Fruit fly (Drosophila melanogaster) whole organism, embryonic: Measurements from ENCODE around the gene CG31139.
A peak's percentile ranks its signal among the peaks of the same experiment; 100 is the strongest.

ENCODE experiments used
- Abd-B ChIP-seq: fragments of 200-800 bp; sonication (Bioruptor generic); optimal IDR thresholded peaks from 2 replicates; lab custom pipeline; 2018; ENCODE audit warnings: missing biosample characterization, mild to moderate bottlenecking, missing genetic modification characterization, moderate library complexity
- Blimp-1 ChIP-seq: fragments of 200-800 bp; sonication (Bioruptor generic); optimal IDR thresholded peaks from 3 replicates; lab custom pipeline; 2018; ENCODE audit warnings: missing biosample characterization, missing genetic modification characterization, mild to moderate bottlenecking, moderate library complexity, missing genetic modification reagents
- CG10654 ChIP-seq: fragments of 200-800 bp; sonication (Bioruptor generic); optimal IDR thresholded peaks from 2 replicates; lab custom pipeline; 2016; ENCODE audit warnings: missing biosample characterization, missing genetic modification characterization
- CG11560 ChIP-seq: fragments of 200-800 bp; sonication (Bioruptor generic); IDR thresholded peaks from 3 replicates; pipeline ENCODE4 v1.3.6; 2022; ENCODE audit warnings: missing biosample characterization, missing genetic modification characterization
- CG12071 ChIP-seq: fragments of 200-800 bp; sonication (Bioruptor generic); optimal IDR thresholded peaks from 3 replicates; lab custom pipeline; 2018; ENCODE audit warnings: missing biosample characterization, mild to moderate bottlenecking, missing genetic modification characterization
- CG12769 ChIP-seq: fragments of 200-800 bp; sonication (Bioruptor generic); optimal IDR thresholded peaks from 2 replicates; lab custom pipeline; 2019; ENCODE audit warnings: missing biosample characterization, mild to moderate bottlenecking, missing genetic modification characterization, moderate library complexity
- CG13424 ChIP-seq: fragments of 200-800 bp; sonication (Bioruptor generic); optimal IDR thresholded peaks from 2 replicates; lab custom pipeline; 2019; ENCODE audit warnings: missing biosample characterization, mild to moderate bottlenecking, missing genetic modification characterization, moderate library complexity
- CG14441 ChIP-seq: fragments of 200-800 bp; sonication (Bioruptor generic); IDR thresholded peaks from 2 replicates; pipeline ENCODE4 v1.3.6; 2022; ENCODE audit warnings: missing biosample characterization, missing genetic modification characterization
- CG14965 ChIP-seq: fragments of 200-800 bp; sonication (Bioruptor generic); optimal IDR thresholded peaks from 2 replicates; lab custom pipeline; 2016; ENCODE audit warnings: missing biosample characterization, missing genetic modification characterization, borderline replicate concordance
- CG17912 ChIP-seq: fragments of 200-800 bp; sonication (Bioruptor generic); optimal IDR thresholded peaks from 2 replicates; lab custom pipeline; 2018; ENCODE audit warnings: missing biosample characterization, mild to moderate bottlenecking, missing genetic modification characterization
- CG1792 ChIP-seq: fragments of 200-800 bp; sonication (Bioruptor generic); optimal IDR thresholded peaks from 2 replicates; lab custom pipeline; 2016; ENCODE audit warnings: missing biosample characterization, missing genetic modification characterization
- CG30403 ChIP-seq: fragments of 200-800 bp; sonication (Bioruptor generic); optimal IDR thresholded peaks from 3 replicates; lab custom pipeline; 2016; ENCODE audit warnings: missing biosample characterization, missing genetic modification characterization
- CG30431 ChIP-seq: fragments of 200-800 bp; sonication (Bioruptor generic); optimal IDR thresholded peaks from 2 replicates; lab custom pipeline; 2017; ENCODE audit warnings: missing biosample characterization, missing genetic modification characterization
- CG3065 ChIP-seq: fragments of 200-800 bp; sonication (Bioruptor generic); optimal IDR thresholded peaks from 2 replicates; lab custom pipeline; 2016; ENCODE audit warnings: missing biosample characterization, missing genetic modification characterization
- CG31224 ChIP-seq: fragments of 200-800 bp; sonication (Bioruptor generic); IDR thresholded peaks from 2 replicates; pipeline ENCODE4 v1.3.6; 2022; ENCODE audit warnings: missing biosample characterization, missing genetic modification characterization
- CG3838 ChIP-seq: fragments of 200-800 bp; sonication (Bioruptor generic); optimal IDR thresholded peaks from 3 replicates; lab custom pipeline; 2016; ENCODE audit warnings: missing biosample characterization, missing genetic modification characterization
- CG6175 ChIP-seq: fragments of 200-800 bp; sonication (Bioruptor generic); IDR thresholded peaks from 3 replicates; pipeline ENCODE4 v1.3.6; 2022; ENCODE audit warnings: missing biosample characterization, missing genetic modification characterization
- CG7357 ChIP-seq: fragments of 200-800 bp; sonication (Bioruptor generic); IDR thresholded peaks from 3 replicates; pipeline ENCODE4 v1.3.6; 2022; ENCODE audit warnings: missing biosample characterization, missing genetic modification characterization
- CG7839 ChIP-seq: fragments of 200-800 bp; sonication (Bioruptor generic); optimal IDR thresholded peaks from 3 replicates; lab custom pipeline; 2018; ENCODE audit warnings: missing biosample characterization, mild to moderate bottlenecking, missing genetic modification characterization, moderate library complexity
- CG8281 ChIP-seq: fragments of 200-800 bp; sonication (Bioruptor generic); optimal IDR thresholded peaks from 2 replicates; lab custom pipeline; 2018; ENCODE audit warnings: missing biosample characterization, mild to moderate bottlenecking, missing genetic modification characterization, moderate library complexity
- CG8388 ChIP-seq: fragments of 200-800 bp; sonication (Bioruptor generic); optimal IDR thresholded peaks from 2 replicates; lab custom pipeline; 2019; ENCODE audit warnings: missing biosample characterization, mild to moderate bottlenecking, missing genetic modification characterization, moderate library complexity
- CkIIα-i1 ChIP-seq: fragments of 200-800 bp; sonication (Bioruptor generic); IDR thresholded peaks from 2 replicates; pipeline ENCODE4 v1.3.6; 2022; ENCODE audit warnings: missing biosample characterization, missing genetic modification characterization
- Gsc ChIP-seq: fragments of 200-800 bp; sonication (Bioruptor generic); IDR thresholded peaks from 2 replicates; pipeline ENCODE4 v1.3.6; 2022; ENCODE audit warnings: missing biosample characterization, missing genetic modification characterization
- HLH4C ChIP-seq: fragments of 200-800 bp; sonication (Bioruptor generic); IDR thresholded peaks from 3 replicates; pipeline ENCODE4 v1.3.6; 2022; ENCODE audit warnings: missing biosample characterization, missing genetic modification characterization; ENCODE audit not compliant: partially characterized antibody
- Jarid2 ChIP-seq: fragments of 200-800 bp; sonication (Bioruptor generic); optimal IDR thresholded peaks from 3 replicates; lab custom pipeline; 2017; ENCODE audit warnings: mild to moderate bottlenecking, missing biosample characterization, missing genetic modification reagents, missing genetic modification characterization
- Kr ChIP-seq: fragments of 200-800 bp; sonication (Bioruptor generic); optimal IDR thresholded peaks from 2 replicates; lab custom pipeline; 2017; ENCODE audit warnings: missing biosample characterization, mild to moderate bottlenecking, missing genetic modification characterization
- Lhr ChIP-seq: fragments of 200-800 bp; sonication (Bioruptor generic); optimal IDR thresholded peaks from 3 replicates; lab custom pipeline; 2017; ENCODE audit warnings: mild to moderate bottlenecking, missing biosample characterization, missing genetic modification reagents, missing genetic modification characterization
- Mrtf ChIP-seq: fragments of 200-800 bp; sonication (Bioruptor generic); IDR thresholded peaks from 3 replicates; pipeline ENCODE4 v1.3.6; 2022; ENCODE audit warnings: missing biosample characterization, missing genetic modification characterization
- Myb ChIP-seq: fragments of 200-800 bp; sonication (Bioruptor generic); optimal IDR thresholded peaks from 2 replicates; lab custom pipeline; 2016; ENCODE audit warnings: missing biosample characterization, missing genetic modification characterization
- Rx ChIP-seq: fragments of 200-800 bp; sonication (Bioruptor generic); IDR thresholded peaks from 2 replicates; pipeline ENCODE4 v1.3.6; 2022; ENCODE audit warnings: missing biosample characterization, missing genetic modification characterization
- chif ChIP-seq, 2 experiments: fragments of 200-800 bp; sonication (Bioruptor generic); optimal IDR thresholded peaks; 3 replicates each; lab custom pipeline; 2016; ENCODE audit warnings: missing biosample characterization in 2 of 2, missing genetic modification characterization in 2 of 2
- crol ChIP-seq: fragments of 200-800 bp; sonication (Bioruptor generic); IDR thresholded peaks from 2 replicates; pipeline ENCODE4 v1.3.6; 2022; ENCODE audit warnings: missing biosample characterization, missing genetic modification characterization
- dysf ChIP-seq: fragments of 200-800 bp; sonication (Bioruptor generic); IDR thresholded peaks from 3 replicates; pipeline ENCODE4 v1.3.6; 2022; ENCODE audit warnings: missing biosample characterization, missing genetic modification characterization
- en ChIP-seq: fragments of 200-800 bp; sonication (Bioruptor generic); optimal IDR thresholded peaks from 2 replicates; lab custom pipeline; 2016; ENCODE audit warnings: missing biosample characterization, missing genetic modification characterization
- eyg ChIP-seq: fragments of 200-800 bp; sonication (Bioruptor generic); optimal IDR thresholded peaks from 3 replicates; lab custom pipeline; 2016; ENCODE audit warnings: missing biosample characterization, missing genetic modification characterization
- fd102C ChIP-seq: fragments of 200-800 bp; sonication (Bioruptor generic); optimal IDR thresholded peaks from 2 replicates; lab custom pipeline; 2018; ENCODE audit warnings: missing biosample characterization, mild to moderate bottlenecking, missing genetic modification characterization, moderate library complexity
- fd96Cb ChIP-seq: fragments of 200-800 bp; sonication (Bioruptor generic); optimal IDR thresholded peaks from 2 replicates; lab custom pipeline; 2018; ENCODE audit warnings: missing biosample characterization, mild to moderate bottlenecking, missing genetic modification characterization, moderate library complexity
- gsb ChIP-seq: fragments of 200-800 bp; sonication (Bioruptor generic); IDR thresholded peaks from 2 replicates; pipeline ENCODE4 v1.3.6; 2022; ENCODE audit warnings: missing biosample characterization, missing genetic modification characterization
- ind ChIP-seq: fragments of 200-800 bp; sonication (Bioruptor generic); optimal IDR thresholded peaks from 3 replicates; lab custom pipeline; 2016; ENCODE audit warnings: missing biosample characterization, missing genetic modification characterization
- ken ChIP-seq: fragments of 200-800 bp; sonication (Bioruptor generic); IDR thresholded peaks from 3 replicates; pipeline ENCODE4 v1.3.6; 2022; ENCODE audit warnings: missing biosample characterization, missing genetic modification characterization
- klu ChIP-seq: fragments of 200-800 bp; sonication (Bioruptor generic); IDR thresholded peaks from 2 replicates; pipeline ENCODE4 v1.3.6; 2022; ENCODE audit warnings: missing biosample characterization, missing genetic modification characterization
- lov ChIP-seq, 2 experiments: fragments of 200-800 bp in 1 of 2; fragments of >200 bp in 1 of 2; sonication (Bioruptor generic) in 1 of 2; IDR thresholded peaks in 1 of 2; optimal IDR thresholded peaks in 1 of 2; 2 replicates in 1 of 2; 3 replicates in 1 of 2; pipeline versions ENCODE4 v1.3.6 to Lab custom; 2017 to 2022; ENCODE audit warnings: missing biosample characterization in 1 of 2, missing genetic modification characterization in 1 of 2
- mirr ChIP-seq: fragments of 200-800 bp; sonication (Bioruptor generic); optimal IDR thresholded peaks from 3 replicates; lab custom pipeline; 2018; ENCODE audit warnings: missing biosample characterization, mild to moderate bottlenecking, missing genetic modification characterization
- nau ChIP-seq: fragments of 200-800 bp; sonication (Bioruptor generic); optimal IDR thresholded peaks from 3 replicates; lab custom pipeline; 2017; ENCODE audit warnings: missing biosample characterization, mild to moderate bottlenecking, missing genetic modification characterization, missing genetic modification reagents
- nerfin-1 ChIP-seq: fragments of 200-800 bp; sonication (Bioruptor generic); optimal IDR thresholded peaks from 3 replicates; lab custom pipeline; 2019; ENCODE audit warnings: missing biosample characterization, mild to moderate bottlenecking, missing genetic modification characterization, moderate library complexity
- onecut ChIP-seq: fragments of 200-800 bp; sonication (Bioruptor generic); IDR thresholded peaks from 2 replicates; pipeline ENCODE4 v1.3.6; 2022; ENCODE audit warnings: missing biosample characterization, missing genetic modification characterization
- phol ChIP-seq: fragments of 200-800 bp; sonication (Bioruptor generic); optimal IDR thresholded peaks from 3 replicates; lab custom pipeline; 2018; ENCODE audit warnings: missing biosample characterization, mild to moderate bottlenecking, missing genetic modification characterization, moderate library complexity
- sqz ChIP-seq: fragments of 200-800 bp; sonication (Bioruptor generic); optimal IDR thresholded peaks from 3 replicates; lab custom pipeline; 2018; ENCODE audit warnings: missing biosample characterization, mild to moderate bottlenecking, missing genetic modification characterization
- usp ChIP-seq: fragments of >200 bp; optimal IDR thresholded peaks from 2 replicates; lab custom pipeline; 2017; ENCODE audit warnings: missing biosample characterization, missing genetic modification characterization
- zen ChIP-seq: fragments of 200-800 bp; sonication (Bioruptor generic); optimal IDR thresholded peaks from 3 replicates; lab custom pipeline; 2018; ENCODE audit warnings: missing biosample characterization, mild to moderate bottlenecking, missing genetic modification characterization, moderate library complexity
- zfh2 ChIP-seq: fragments of 200-800 bp; sonication (Bioruptor generic); optimal IDR thresholded peaks from 2 replicates; lab custom pipeline; 2016; ENCODE audit warnings: missing biosample characterization, missing genetic modification characterization

Gene CG31139

dm6 chr3R:22781412-22781811 lies 32.6 kb upstream of the CG31139 start (continued):
- no peak for TF ChIP-seq CG3838 (GFP tag; lab: Kevin White, UChicago)
- TF ChIP-seq CG17912, result no peak
- no peak for TF ChIP-seq Kr (GFP tag; lab: Kevin White, UChicago)
- peak; percentile 48; the same call in 1 of the 2 replicates for TF ChIP-seq gsb
- no peak for TF ChIP-seq CG8388 (GFP tag; lab: Kevin White, UChicago)
- TF ChIP-seq lov (optimal IDR thresholded peaks at IDR 0.05; lab: Kevin White, UChicago), result no peak
- peak; percentile 54; the same call in 1 of the 3 replicates for TF ChIP-seq lov (GFP tag; IDR thresholded peaks at IDR 0.05; lab: Robert Waterston, UW)
- no peak for TF ChIP-seq CG3065 (GFP tag; lab: Kevin White, UChicago)
- TF ChIP-seq zen (tag; lab: Kevin White, UChicago), result peak; percentile 8
- no peak for TF ChIP-seq ind (GFP tag; lab: Kevin White, UChicago)
- no peak for TF ChIP-seq CG1792
- TF ChIP-seq fd96Cb, result no peak
- TF ChIP-seq chif (GFP tag; optimal IDR thresholded peaks at IDR 0.05; lab: Kevin White, UChicago), result no peak
- TF ChIP-seq mirr (GFP tag; lab: Kevin White, UChicago), result no peak
- TF ChIP-seq klu (GFP tag; lab: Robert Waterston, UW), result no peak
- TF ChIP-seq en (GFP tag; lab: Kevin White, UChicago), result no peak
- TF ChIP-seq Abd-B (GFP tag; lab: Kevin White, UChicago), result no peak
- no peak for TF ChIP-seq CG31224 (GFP tag; lab: Robert Waterston, UW)
- no peak for TF ChIP-seq CG30431 (GFP tag; lab: Kevin White, UChicago)
- no peak for TF ChIP-seq HLH4C (GFP tag; lab: Robert Waterston, UW)
- TF ChIP-seq CG13424 (tag; lab: Kevin White, UChicago), result peak; percentile 2
- TF ChIP-seq CG14965 (GFP tag; lab: Kevin White, UChicago), result no peak
- TF ChIP-seq onecut (GFP tag; lab: Robert Waterston, UW), result peak; percentile 53
- no peak for TF ChIP-seq CG14441
- no peak for TF ChIP-seq CG8281 (tag; lab: Kevin White, UChicago)
- TF ChIP-seq nerfin-1 (tag; lab: Kevin White, UChicago), result no peak
- no peak for TF ChIP-seq Gsc
- no peak for TF ChIP-seq CG7839 (tag; lab: Kevin White, UChicago)
- TF ChIP-seq CG6175 (GFP tag; lab: Robert Waterston, UW), result no peak
- no peak for TF ChIP-seq fd102C (GFP tag; lab: Kevin White, UChicago)
- no peak for TF ChIP-seq nau (GFP tag; lab: Kevin White, UChicago)
- TF ChIP-seq CG10654 (GFP tag; lab: Kevin White, UChicago), result no peak
- no peak for TF ChIP-seq zfh2 (GFP tag; lab: Kevin White, UChicago)
- no peak for TF ChIP-seq CkIIα-i1
- TF ChIP-seq Mrtf, result no peak; the same call in 2 of the 3 replicates
- peak; percentile 27 for TF ChIP-seq CG12071
- TF ChIP-seq Lhr, result no peak
- no peak for TF ChIP-seq Rx (GFP tag; lab: Robert Waterston, UW)
- peak; percentile 29 for TF ChIP-seq Blimp-1
- peak; percentile 7 for TF ChIP-seq CG12769
- TF ChIP-seq sqz (GFP tag; lab: Kevin White, UChicago), result peak; percentile 18
- TF ChIP-seq CG11560 (tag; lab: Robert Waterston, UW), result no peak
- TF ChIP-seq eyg (GFP tag; lab: Kevin White, UChicago), result no peak
- TF ChIP-seq CG7357, result no peak
- 0 out of 3 replicates have a peak, but pooled peaks have one; percentile 19 for TF ChIP-seq dysf (GFP tag; lab: Robert Waterston, UW)
- no peak for TF ChIP-seq Myb (GFP tag; lab: Kevin White, UChicago)
- TF ChIP-seq usp (GFP tag; lab: Kevin White, UChicago), result no peak
- TF ChIP-seq ken (GFP tag; lab: Robert Waterston, UW), result 0 out of 3 replicates have a peak, but pooled peaks have one; percentile 46
- TF ChIP-seq CG30403, result no peak
- no peak for TF ChIP-seq crol (GFP tag; lab: Robert Waterston, UW)
- TF ChIP-seq Jarid2, result peak; percentile 56
- TF ChIP-seq phol (tag; lab: Kevin White, UChicago), result no peak
